Worm (Caenorhabditis elegans) whole organism, young adult: ENCODE measurements around the gene C16C10.9.

Experiments used
- bed-2 ChIP-seq: fragments of 200-800 bp; sonication (Bioruptor generic); IDR thresholded peaks from 2 replicates; pipeline ENCODE4 v1.3.6; 2022; ENCODE audit warnings: missing genetic modification reagents, missing genetic modification characterization, missing compliant biosample characterization
- ceh-100 ChIP-seq: fragments of 200-800 bp; sonication (Bioruptor generic); IDR thresholded peaks from 2 replicates; pipeline ENCODE4 v1.3.6; 2022; ENCODE audit warnings: missing genetic modification reagents, missing genetic modification characterization, missing compliant biosample characterization
- pbrm-1 ChIP-seq: fragments of 200-800 bp; sonication (Bioruptor generic); IDR thresholded peaks from 2 replicates; pipeline ENCODE4 v1.3.6; 2022; ENCODE audit warnings: missing genetic modification reagents, missing genetic modification characterization, missing compliant biosample characterization
- sdz-38 ChIP-seq: sonication (generic microtip); optimal IDR thresholded peaks from 2 replicates; lab custom pipeline; 2016; ENCODE audit warnings: missing genotype, missing genetic modification characterization, missing compliant biosample characterization
- snpc-4 ChIP-seq, 5 experiments: fragments of 150-350 bp in 1 of 5; sonication (generic microtip) in 4 of 5; optimal IDR thresholded peaks; 2 replicates each; lab custom pipeline; 2014 to 2018; ENCODE audit warnings: missing genetic modification characterization in 5 of 5, missing biosample characterization in 3 of 5, antibody characterized with exemption in 2 of 5, mild to moderate bottlenecking in 2 of 5, missing compliant biosample characterization in 2 of 5, missing genotype in 2 of 5, moderate library complexity in 2 of 5, missing genetic modification reagents in 1 of 5
- unc-62 ChIP-seq: fragments of 150-350 bp; optimal IDR thresholded peaks from 2 replicates; lab custom pipeline; 2014; ENCODE audit warnings: missing biosample characterization, missing genetic modification reagents, missing genetic modification characterization

- TF ChIP-seq bed-2 (GFP tag; lab: Robert Waterston, UW): no peak
- TF ChIP-seq unc-62 (GFP tag; lab: Kevin White, UChicago): no peak
- TF ChIP-seq sdz-38: no peak
- TF ChIP-seq pbrm-1 (GFP tag; lab: Robert Waterston, UW): peak; percentile 31; the same call in 1 of the 2 replicates
- peak; percentile 77 for TF ChIP-seq ceh-100
- peak; percentile 5 for TF ChIP-seq snpc-4 (GFP tag; optimal IDR thresholded peaks at IDR 0.05; lab: Kevin White, UChicago)
- TF ChIP-seq snpc-4 (tag; optimal IDR thresholded peaks at IDR 0.05; lab: Kevin White, UChicago): peak in 2 of 4 experiments; percentile 28 to 54
Observed at ce11 chrIII:4170903-4171377, 13.7 kb upstream of the C16C10.9 start, which contains the start of the genes rnf-121 and C16C10.4.
